Fruit fly (Drosophila melanogaster) whole organism, embryonic: ENCODE measurements around the gene scpr-B.

Experiments used
- Ada2b ChIP-seq: fragments of 200-800 bp; sonication (Bioruptor generic); IDR thresholded peaks from 2 replicates; pipeline ENCODE4 v1.3.6; 2022; ENCODE audit warnings: missing biosample characterization, missing genetic modification characterization
- Blimp-1 ChIP-seq: fragments of 200-800 bp; sonication (Bioruptor generic); optimal IDR thresholded peaks from 3 replicates; lab custom pipeline; 2018; ENCODE audit warnings: missing biosample characterization, missing genetic modification characterization, mild to moderate bottlenecking, moderate library complexity, missing genetic modification reagents
- BtbVII ChIP-seq: fragments of 200-800 bp; sonication (Bioruptor generic); optimal IDR thresholded peaks from 3 replicates; lab custom pipeline; 2017; ENCODE audit warnings: missing biosample characterization, mild to moderate bottlenecking, missing genetic modification characterization
- CG10267 ChIP-seq: fragments of 200-800 bp; sonication (Bioruptor generic); optimal IDR thresholded peaks from 2 replicates; lab custom pipeline; 2018; ENCODE audit warnings: missing biosample characterization, mild to moderate bottlenecking, missing genetic modification characterization, moderate library complexity
- CG10462 ChIP-seq: fragments of 200-800 bp; sonication (Bioruptor generic); optimal IDR thresholded peaks from 2 replicates; lab custom pipeline; 2016; ENCODE audit warnings: missing biosample characterization, missing genetic modification characterization
- CG11093 ChIP-seq: fragments of 200-800 bp; sonication (Bioruptor generic); IDR thresholded peaks from 3 replicates; pipeline ENCODE4 v1.3.6; 2022; ENCODE audit warnings: missing biosample characterization, missing genetic modification characterization
- CG11247 ChIP-seq: fragments of 200-800 bp; sonication (Bioruptor generic); IDR thresholded peaks from 2 replicates; pipeline ENCODE4 v1.3.6; 2022; ENCODE audit warnings: missing biosample characterization, missing genetic modification characterization
- CG13775 ChIP-seq: fragments of 200-800 bp; sonication (Bioruptor generic); optimal IDR thresholded peaks from 3 replicates; lab custom pipeline; 2017; ENCODE audit warnings: missing biosample characterization, mild to moderate bottlenecking, missing genetic modification characterization
- CG18476 ChIP-seq: fragments of 200-800 bp; sonication (Bioruptor generic); optimal IDR thresholded peaks from 2 replicates; lab custom pipeline; 2016; ENCODE audit warnings: missing biosample characterization, mild to moderate bottlenecking, missing genetic modification characterization
- CG2199 ChIP-seq: fragments of 200-800 bp; sonication (Bioruptor generic); IDR thresholded peaks from 3 replicates; pipeline ENCODE4 v1.3.6; 2022; ENCODE audit warnings: missing biosample characterization, missing genetic modification characterization
- CG30403 ChIP-seq: fragments of 200-800 bp; sonication (Bioruptor generic); optimal IDR thresholded peaks from 3 replicates; lab custom pipeline; 2016; ENCODE audit warnings: missing biosample characterization, missing genetic modification characterization
- CG31441 ChIP-seq: fragments of 200-800 bp; sonication (Bioruptor generic); IDR thresholded peaks from 2 replicates; pipeline ENCODE4 v1.3.6; 2022; ENCODE audit warnings: missing biosample characterization, missing genetic modification characterization
- CG3163 ChIP-seq: fragments of 200-800 bp; sonication (Bioruptor generic); optimal IDR thresholded peaks from 3 replicates; lab custom pipeline; 2016; ENCODE audit warnings: missing biosample characterization, missing genetic modification characterization
- CG42726 ChIP-seq: fragments of 200-800 bp; sonication (Bioruptor generic); IDR thresholded peaks from 2 replicates; pipeline ENCODE4 v1.3.6; 2022; ENCODE audit warnings: missing biosample characterization, missing genetic modification characterization; ENCODE audit not compliant: partially characterized antibody
- CG4282 ChIP-seq: fragments of 200-800 bp; sonication (Bioruptor generic); optimal IDR thresholded peaks from 2 replicates; lab custom pipeline; 2016; ENCODE audit warnings: missing biosample characterization, missing genetic modification characterization
- CG4360 ChIP-seq: fragments of 200-800 bp; sonication (Bioruptor generic); IDR thresholded peaks from 2 replicates; pipeline ENCODE4 v1.3.6; 2022; ENCODE audit warnings: missing biosample characterization, missing genetic modification characterization
- CG7271 ChIP-seq: fragments of 200-800 bp; sonication (Bioruptor generic); optimal IDR thresholded peaks from 2 replicates; lab custom pipeline; 2018; ENCODE audit warnings: missing biosample characterization, mild to moderate bottlenecking, missing genetic modification characterization, moderate library complexity
- CG7357 ChIP-seq: fragments of 200-800 bp; sonication (Bioruptor generic); IDR thresholded peaks from 3 replicates; pipeline ENCODE4 v1.3.6; 2022; ENCODE audit warnings: missing biosample characterization, missing genetic modification characterization
- CG7987 ChIP-seq: fragments of 200-800 bp; sonication (Bioruptor generic); optimal IDR thresholded peaks from 2 replicates; lab custom pipeline; 2018; ENCODE audit warnings: missing biosample characterization, mild to moderate bottlenecking, missing genetic modification characterization, moderate library complexity
- CG8281 ChIP-seq: fragments of 200-800 bp; sonication (Bioruptor generic); optimal IDR thresholded peaks from 2 replicates; lab custom pipeline; 2018; ENCODE audit warnings: missing biosample characterization, mild to moderate bottlenecking, missing genetic modification characterization, moderate library complexity
- CG8359 ChIP-seq: fragments of 200-800 bp; sonication (Bioruptor generic); optimal IDR thresholded peaks from 2 replicates; lab custom pipeline; 2017; ENCODE audit warnings: missing biosample characterization, mild to moderate bottlenecking, missing genetic modification characterization, borderline replicate concordance
- CG8944 ChIP-seq: fragments of 200-800 bp; sonication (Bioruptor generic); optimal IDR thresholded peaks from 3 replicates; lab custom pipeline; 2016; ENCODE audit warnings: missing biosample characterization, missing genetic modification characterization
- CG9797 ChIP-seq: fragments of 200-800 bp; sonication (Bioruptor generic); optimal IDR thresholded peaks from 3 replicates; lab custom pipeline; 2018; ENCODE audit warnings: missing biosample characterization, mild to moderate bottlenecking, missing genetic modification characterization
- Dll ChIP-seq: fragments of 200-800 bp; sonication (Bioruptor generic); IDR thresholded peaks from 4 replicates; pipeline ENCODE4 v1.3.6; 2022; ENCODE audit warnings: missing biosample characterization, missing genetic modification characterization; ENCODE audit not compliant: partially characterized antibody
- Doc2 ChIP-seq: fragments of 200-800 bp; sonication (Bioruptor generic); IDR thresholded peaks from 2 replicates; pipeline ENCODE4 v1.3.6; 2022; ENCODE audit warnings: missing biosample characterization, missing genetic modification characterization
- Dp ChIP-seq: fragments of 200-800 bp; sonication (Bioruptor generic); optimal IDR thresholded peaks from 2 replicates; lab custom pipeline; 2018; ENCODE audit warnings: missing biosample characterization, mild to moderate bottlenecking, missing genetic modification characterization, moderate library complexity
- Fer2 ChIP-seq: fragments of 200-800 bp; sonication (Bioruptor generic); optimal IDR thresholded peaks from 2 replicates; lab custom pipeline; 2018; ENCODE audit warnings: missing biosample characterization, mild to moderate bottlenecking, missing genetic modification characterization, moderate library complexity
- HLHmδ ChIP-seq: fragments of 200-800 bp; sonication (Bioruptor generic); optimal IDR thresholded peaks from 2 replicates; lab custom pipeline; 2018; ENCODE audit warnings: missing biosample characterization, mild to moderate bottlenecking, missing genetic modification characterization, moderate library complexity
- HmgD ChIP-seq: fragments of 200-800 bp; sonication (Bioruptor generic); optimal IDR thresholded peaks from 3 replicates; lab custom pipeline; 2016; ENCODE audit warnings: missing biosample characterization, missing genetic modification characterization
- HmgZ ChIP-seq: fragments of 200-800 bp; sonication (Bioruptor generic); optimal IDR thresholded peaks from 2 replicates; lab custom pipeline; 2018; ENCODE audit warnings: missing biosample characterization, mild to moderate bottlenecking, missing genetic modification characterization
- MBD-R2 ChIP-seq: fragments of 200-800 bp; sonication (Bioruptor generic); IDR thresholded peaks from 2 replicates; pipeline ENCODE4 v1.3.6; 2022; ENCODE audit warnings: missing biosample characterization, missing genetic modification characterization
- Mes4 ChIP-seq: fragments of 200-800 bp; sonication (Bioruptor generic); optimal IDR thresholded peaks from 2 replicates; lab custom pipeline; 2016; ENCODE audit warnings: missing biosample characterization, missing genetic modification characterization
- NFAT ChIP-seq: fragments of 200-800 bp; sonication (Bioruptor generic); IDR thresholded peaks from 2 replicates; pipeline ENCODE4 v1.3.6; 2022; ENCODE audit warnings: missing biosample characterization, missing genetic modification characterization
- Pdp1 ChIP-seq, 2 experiments: fragments of 200-800 bp; sonication (Bioruptor generic); optimal IDR thresholded peaks; 3 replicates each; lab custom pipeline; 2016; ENCODE audit warnings: missing biosample characterization in 2 of 2, missing genetic modification characterization in 2 of 2, mild to moderate bottlenecking in 1 of 2, moderate library complexity in 1 of 2
- Rfx ChIP-seq: fragments of 200-800 bp; sonication (Bioruptor generic); IDR thresholded peaks from 2 replicates; pipeline ENCODE4 v1.3.6; 2022; ENCODE audit warnings: missing biosample characterization, missing genetic modification characterization
- bowl ChIP-seq: fragments of 200-800 bp; sonication (Bioruptor generic); IDR thresholded peaks from 2 replicates; pipeline ENCODE4 v1.3.6; 2022; ENCODE audit warnings: missing biosample characterization, missing genetic modification characterization
- cg ChIP-seq: fragments of 200-800 bp; sonication (Bioruptor generic); optimal IDR thresholded peaks from 3 replicates; lab custom pipeline; 2019; ENCODE audit warnings: missing biosample characterization, mild to moderate bottlenecking, missing genetic modification characterization, moderate library complexity
- crol ChIP-seq: fragments of 200-800 bp; sonication (Bioruptor generic); IDR thresholded peaks from 2 replicates; pipeline ENCODE4 v1.3.6; 2022; ENCODE audit warnings: missing biosample characterization, missing genetic modification characterization
- gce ChIP-seq: fragments of 200-800 bp; sonication (Bioruptor generic); IDR thresholded peaks from 3 replicates; pipeline ENCODE4 v1.3.6; 2022; ENCODE audit warnings: missing biosample characterization, missing genetic modification characterization
- gsb-n ChIP-seq: fragments of 200-800 bp; sonication (Bioruptor generic); optimal IDR thresholded peaks from 3 replicates; lab custom pipeline; 2018; ENCODE audit warnings: missing biosample characterization, mild to moderate bottlenecking, missing genetic modification characterization
- h ChIP-seq: fragments of >200 bp; optimal IDR thresholded peaks from 2 replicates; lab custom pipeline; 2017
- ind ChIP-seq: fragments of 200-800 bp; sonication (Bioruptor generic); optimal IDR thresholded peaks from 3 replicates; lab custom pipeline; 2016; ENCODE audit warnings: missing biosample characterization, missing genetic modification characterization
- insv ChIP-seq, 2 experiments: fragments of 200-800 bp; sonication (Bioruptor generic); optimal IDR thresholded peaks; 3 replicates each; lab custom pipeline; 2016 to 2018; ENCODE audit warnings: missing biosample characterization in 2 of 2, missing genetic modification characterization in 2 of 2
- jing ChIP-seq: fragments of 200-800 bp; sonication (Bioruptor generic); optimal IDR thresholded peaks from 2 replicates; lab custom pipeline; 2018; ENCODE audit warnings: missing biosample characterization, mild to moderate bottlenecking, missing genetic modification characterization
- lab ChIP-seq: fragments of 200-800 bp; sonication (Bioruptor generic); optimal IDR thresholded peaks from 3 replicates; lab custom pipeline; 2017; ENCODE audit warnings: missing biosample characterization, missing genetic modification characterization, mild to moderate bottlenecking, moderate library complexity, missing genetic modification reagents
- lbe ChIP-seq: fragments of 200-800 bp; sonication (Bioruptor generic); optimal IDR thresholded peaks from 2 replicates; lab custom pipeline; 2016; ENCODE audit warnings: missing biosample characterization, mild to moderate bottlenecking, missing genetic modification characterization
- odd ChIP-seq: fragments of 200-800 bp; sonication (Bioruptor generic); optimal IDR thresholded peaks from 2 replicates; lab custom pipeline; 2017; ENCODE audit warnings: missing biosample characterization, mild to moderate bottlenecking, missing genetic modification characterization
- ro ChIP-seq: fragments of 200-800 bp; sonication (Bioruptor generic); IDR thresholded peaks from 2 replicates; pipeline ENCODE4 v1.3.6; 2022; ENCODE audit warnings: missing biosample characterization, missing genetic modification characterization
- sima ChIP-seq: fragments of 200-800 bp; sonication (Bioruptor generic); optimal IDR thresholded peaks from 2 replicates; lab custom pipeline; 2016; ENCODE audit warnings: missing biosample characterization, missing genetic modification characterization
- ssp ChIP-seq: fragments of 200-800 bp; sonication (Bioruptor generic); IDR thresholded peaks from 2 replicates; pipeline ENCODE4 v1.3.6; 2022; ENCODE audit warnings: missing biosample characterization, missing genetic modification characterization
- tin ChIP-seq: fragments of 200-800 bp; sonication (Bioruptor generic); optimal IDR thresholded peaks from 3 replicates; lab custom pipeline; 2016; ENCODE audit warnings: missing biosample characterization, missing genetic modification characterization
- tup ChIP-seq: fragments of 200-800 bp; sonication (Bioruptor generic); optimal IDR thresholded peaks from 2 replicates; lab custom pipeline; 2016; ENCODE audit warnings: missing biosample characterization, mild to moderate bottlenecking, missing genetic modification characterization, moderate library complexity

scpr-B gene

dm6 chr3R:11198062-11198472 lies 42.7 kb downstream of the scpr-B start (continued):
- TF ChIP-seq Mes4 (GFP tag; lab: Kevin White, UChicago) (no peak), bowl (GFP tag; lab: Robert Waterston, UW) (no peak), CG7271 (tag; lab: Kevin White, UChicago) (no peak), Blimp-1 (GFP tag; lab: Kevin White, UChicago) (peak; percentile 15), CG31441 (GFP tag; lab: Robert Waterston, UW) (no peak), MBD-R2 (peak; percentile 21; the same call in 1 of the 2 replicates), CG8359 (GFP tag; lab: Kevin White, UChicago) (no peak), ssp (GFP tag; lab: Robert Waterston, UW) (no peak), CG8281 (tag; lab: Kevin White, UChicago) (no peak), HLHmδ (GFP tag; lab: Kevin White, UChicago) (no peak), CG13775 (GFP tag; lab: Kevin White, UChicago) (no peak), CG8944 (no peak), CG9797 (no peak), CG18476 (GFP tag; lab: Kevin White, UChicago) (no peak), HmgD (GFP tag; lab: Kevin White, UChicago) (peak; percentile 3), Dp (GFP tag; lab: Kevin White, UChicago) (no peak), BtbVII (GFP tag; lab: Kevin White, UChicago) (peak; percentile 19), Fer2 (tag; lab: Kevin White, UChicago) (no peak), ro (GFP tag; lab: Robert Waterston, UW) (no peak), Doc2 (GFP tag; lab: Robert Waterston, UW) (no peak), Rfx (GFP tag; lab: Robert Waterston, UW) (peak; percentile 44; the same call in 1 of the 2 replicates), gce (GFP tag; lab: Robert Waterston, UW) (no peak), CG30403 (GFP tag; lab: Kevin White, UChicago) (no peak), sima (GFP tag; lab: Kevin White, UChicago) (no peak), tin (GFP tag; lab: Kevin White, UChicago) (no peak), crol (peak; percentile 99), Dll (GFP tag; lab: Robert Waterston, UW) (no peak), h (no peak), CG7357 (GFP tag; lab: Robert Waterston, UW) (no peak), CG11247 (no peak), odd (GFP tag; lab: Kevin White, UChicago) (no peak), jing (GFP tag; lab: Kevin White, UChicago) (no peak), CG10462 (GFP tag; lab: Kevin White, UChicago) (no peak), gsb-n (no peak), cg (peak; percentile 25), tup (GFP tag; lab: Kevin White, UChicago) (no peak), HmgZ (tag; lab: Kevin White, UChicago) (peak; percentile 52), CG2199 (GFP tag; lab: Robert Waterston, UW) (peak; percentile 67; the same call in 1 of the 3 replicates), lbe (GFP tag; lab: Kevin White, UChicago) (no peak), CG3163 (GFP tag; lab: Kevin White, UChicago) (peak; percentile 43), CG10267 (tag; lab: Kevin White, UChicago) (no peak), lab (GFP tag; lab: Kevin White, UChicago) (peak; percentile 45), ind (no peak), CG4360 (GFP tag; lab: Robert Waterston, UW) (no peak), CG4282 (GFP tag; lab: Kevin White, UChicago) (no peak), insv (GFP tag; optimal IDR thresholded peaks at IDR 0.05; lab: Kevin White, UChicago) (no peak), NFAT (GFP tag; lab: Robert Waterston, UW) (peak; percentile 60; the same call in 1 of the 2 replicates), CG7987 (GFP tag; lab: Kevin White, UChicago) (peak; percentile 23), CG42726 (no peak), Pdp1 (GFP tag; optimal IDR thresholded peaks at IDR 0.05; lab: Kevin White, UChicago) (peak in 1 of 2 experiments; percentile 92), CG11093 (GFP tag; lab: Robert Waterston, UW) (no peak), Ada2b (GFP tag; lab: Robert Waterston, UW) (no peak)
